Worm (Caenorhabditis elegans): ENCODE data around the gene eat-17.

Gene eat-17

DNA sequence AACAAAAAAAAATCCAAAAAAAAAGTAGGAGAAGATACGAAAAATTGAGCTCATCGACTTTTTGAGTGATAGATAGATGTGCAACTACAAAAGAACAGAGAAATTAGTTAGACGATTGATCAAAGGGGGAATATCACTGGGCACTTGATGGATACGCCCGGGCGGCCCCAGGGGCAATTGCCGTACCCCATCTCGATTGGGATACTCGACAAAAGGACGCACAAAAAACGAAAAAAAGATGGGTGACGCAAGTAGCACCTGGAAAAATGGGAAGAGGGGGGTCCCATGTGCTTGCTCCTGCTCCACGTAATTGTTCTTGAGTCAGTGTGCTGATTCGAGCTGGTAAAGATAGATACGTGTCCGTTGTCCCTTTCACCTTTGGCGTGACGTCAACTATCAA lies 55.6 kb downstream of the eat-17 start:
- TF ChIP-seq ets-4 (tag; optimal IDR thresholded peaks at IDR 0.05) (no peak), fkh-10 (GFP tag; optimal IDR thresholded peaks at IDR 0.05) (peak; percentile 1)

DNA sequence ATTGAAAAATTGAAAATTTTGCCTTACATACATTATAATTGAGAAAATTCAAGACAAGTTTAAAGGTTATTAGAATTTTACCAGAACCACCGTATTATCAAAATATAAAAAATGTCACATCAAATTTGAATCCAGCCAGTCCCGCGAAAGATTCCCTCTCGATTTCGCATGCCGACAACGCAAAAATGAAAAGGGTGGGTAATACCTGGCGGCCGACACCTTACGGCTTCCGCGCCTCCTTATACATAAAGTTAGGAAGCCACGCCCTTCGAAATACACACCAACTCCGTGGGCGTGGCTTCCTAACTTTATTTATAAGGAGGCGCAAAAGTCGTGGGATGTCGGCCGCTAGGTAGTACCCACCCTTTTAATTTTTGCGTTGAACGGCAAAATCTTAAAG lies 59.1 kb downstream of the eat-17 start:
- no peak for TF ChIP-seq sox-2 (GFP tag; IDR thresholded peaks at IDR 0.05)
- no peak for TF ChIP-seq ceh-22 (tag; optimal IDR thresholded peaks at IDR 0.05)
- no peak for TF ChIP-seq ztf-16 (tag; optimal IDR thresholded peaks at IDR 0.05)
- TF ChIP-seq pqm-1 (tag; optimal IDR thresholded peaks at IDR 0.05): no peak

ce11 chrX:16356341-16356740 lies 60.3 kb downstream of the eat-17 start:
- TF ChIP-seq nhr-232 (tag; optimal IDR thresholded peaks at IDR 0.05) (no peak), dmd-4 (tag; optimal IDR thresholded peaks at IDR 0.05; ENCODE audit: borderline replicate concordance) (no peak), ceh-2 (tag; optimal IDR thresholded peaks at IDR 0.05) (no peak), rnt-1 (tag; optimal IDR thresholded peaks at IDR 0.05) (no peak), unc-3 (GFP tag; conservative IDR thresholded peaks at IDR 0.05) (no peak), unc-3 (tag; optimal IDR thresholded peaks at IDR 0.05) (no peak), ceh-48 (tag; optimal IDR thresholded peaks at IDR 0.05) (no peak), ceh-30 (tag; optimal IDR thresholded peaks at IDR 0.05) (no peak), ceh-31 (tag; optimal IDR thresholded peaks at IDR 0.05) (no peak), hlh-15 (tag; optimal IDR thresholded peaks at IDR 0.05) (no peak), pros-1 (tag; optimal IDR thresholded peaks at IDR 0.05) (no peak), K09A11.1 (tag; optimal IDR thresholded peaks at IDR 0.05; ENCODE audit: insufficient read depth) (no peak), ceh-34 (tag; optimal IDR thresholded peaks at IDR 0.05) (no peak), unc-55 (GFP tag; optimal IDR thresholded peaks at IDR 0.05) (no peak), che-1 (tag; optimal IDR thresholded peaks at IDR 0.05) (no peak), fax-1 (tag; optimal IDR thresholded peaks at IDR 0.05) (no peak), tbx-7 (tag; optimal IDR thresholded peaks at IDR 0.05) (no peak)

ce11 chrX:16354598-16355211 lies 61.9 kb downstream of the eat-17 start, which contains the start of gene nhr-28:
Gene nhr-28, plus strand, starts transcription at chrX:16354976.
- no peak for TF ChIP-seq ceh-9 (tag; optimal IDR thresholded peaks at IDR 0.05)
- TF ChIP-seq che-1 (tag; optimal IDR thresholded peaks at IDR 0.05): no peak

- no peak for TF ChIP-seq elt-2 (tag; optimal IDR thresholded peaks at IDR 0.05)
- TF ChIP-seq hlh-30 (tag; optimal IDR thresholded peaks at IDR 0.05; ENCODE audit: insufficient read depth): peak; percentile 21
- peak; percentile 77 for TF ChIP-seq fkh-10 (GFP tag; optimal IDR thresholded peaks at IDR 0.05)
These were observed 64.1 kb downstream of the eat-17 start for ce11 chrX:16352503-16352902.
